Worm (Caenorhabditis elegans) whole organism, L4 larva: ENCODE data around the gene swm-1.

Experiments
- F10B5.3 ChIP-seq: sonication (generic microtip); optimal IDR thresholded peaks from 2 replicates; lab custom pipeline; 2016; ENCODE audit warnings: mild to moderate bottlenecking, missing genetic modification characterization, missing compliant biosample characterization
- R02D3.7 ChIP-seq: fragments of 150-350 bp; sonication (generic microtip); optimal IDR thresholded peaks from 3 replicates; lab custom pipeline; 2014; ENCODE audit warnings: missing biosample characterization, missing genetic modification characterization
- Y105C5A.15 ChIP-seq: fragments of 200-800 bp; sonication (Bioruptor generic); IDR thresholded peaks from 2 replicates; pipeline ENCODE4 v1.3.6; 2022; ENCODE audit warnings: missing genetic modification characterization, missing compliant biosample characterization
- Y5F2A.4 ChIP-seq: fragments of 200-800 bp; sonication (Bioruptor generic); optimal IDR thresholded peaks from 2 replicates; lab custom pipeline; 2018; ENCODE audit warnings: mild to moderate bottlenecking, missing genetic modification characterization, missing compliant biosample characterization
- ZK337.2 ChIP-seq: fragments of 200-800 bp; sonication (Bioruptor generic); IDR thresholded peaks from 2 replicates; pipeline ENCODE4 v1.3.6; 2022; ENCODE audit warnings: missing genetic modification reagents, missing genetic modification characterization, missing compliant biosample characterization
- aha-1 ChIP-seq: fragments of 150-350 bp; peaks from one replicate; lab custom pipeline; 2014; ENCODE audit warnings: missing biosample characterization, missing genetic modification characterization
- ceh-32 ChIP-seq: sonication (generic microtip); optimal IDR thresholded peaks from 2 replicates; lab custom pipeline; 2016; ENCODE audit warnings: mild to moderate bottlenecking, missing genetic modification characterization, missing compliant biosample characterization; ENCODE audit not compliant: poor library complexity
- daf-19 ChIP-seq: fragments of 200-800 bp; sonication (Bioruptor generic); conservative IDR thresholded peaks from 2 replicates; pipeline ENCODE4 v1.3.6; 2022; ENCODE audit warnings: missing genetic modification characterization, missing compliant biosample characterization
- dmd-8 ChIP-seq: fragments of 200-800 bp; sonication (Bioruptor generic); IDR thresholded peaks from 2 replicates; pipeline ENCODE4 v1.3.6; 2022; ENCODE audit warnings: missing genetic modification characterization, missing compliant biosample characterization
- dve-1 ChIP-seq: sonication (generic microtip); optimal IDR thresholded peaks from 2 replicates; lab custom pipeline; 2017; ENCODE audit warnings: antibody characterized with exemption, mild to moderate bottlenecking, missing genetic modification characterization, missing compliant biosample characterization; ENCODE audit not compliant: insufficient read depth
- fkh-10 ChIP-seq: fragments of 150-350 bp; optimal IDR thresholded peaks from 2 replicates; lab custom pipeline; 2014; ENCODE audit warnings: missing biosample characterization, missing genetic modification reagents, missing genetic modification characterization
- fos-1 ChIP-seq: fragments of 150-350 bp; optimal IDR thresholded peaks from 2 replicates; lab custom pipeline; 2014; ENCODE audit warnings: missing biosample characterization, missing genetic modification characterization
- gei-8 ChIP-seq: fragments of 200-800 bp; sonication (Bioruptor generic); optimal IDR thresholded peaks from 2 replicates; lab custom pipeline; 2018; ENCODE audit warnings: mild to moderate bottlenecking, missing genetic modification characterization, missing compliant biosample characterization
- lin-29 ChIP-seq: fragments of 200-800 bp; sonication (Bioruptor generic); IDR thresholded peaks from 2 replicates; pipeline ENCODE4 v1.3.6; 2022; ENCODE audit warnings: missing genetic modification reagents, missing genetic modification characterization, missing compliant biosample characterization
- lin-38 ChIP-seq: fragments of 200-800 bp; sonication (Bioruptor generic); IDR thresholded peaks from 2 replicates; pipeline ENCODE4 v1.3.6; 2022; ENCODE audit warnings: missing genetic modification reagents, missing genetic modification characterization, missing compliant biosample characterization
- lin-39 ChIP-seq: fragments of 150-350 bp; optimal IDR thresholded peaks from 2 replicates; lab custom pipeline; 2014; ENCODE audit warnings: missing biosample characterization, missing genetic modification reagents, missing genetic modification characterization
- lsy-2 ChIP-seq, 2 experiments: fragments of 150-350 bp in 1 of 2; sonication (generic microtip) in 1 of 2; optimal IDR thresholded peaks; 2 replicates each; lab custom pipeline; 2014 to 2017; ENCODE audit warnings: missing biosample characterization in 2 of 2, missing genetic modification characterization in 2 of 2
- mdl-1 ChIP-seq, 2 experiments: fragments of 150-350 bp in 1 of 2; sonication (generic microtip) in 1 of 2; optimal IDR thresholded peaks; 2 replicates each; lab custom pipeline; 2014 to 2017; ENCODE audit warnings: missing biosample characterization in 2 of 2, missing genetic modification characterization in 2 of 2
- nhr-102 ChIP-seq: sonication (generic microtip); optimal IDR thresholded peaks from 2 replicates; lab custom pipeline; 2016; ENCODE audit warnings: mild to moderate bottlenecking, missing genetic modification characterization, moderate library complexity, missing compliant biosample characterization
- nhr-28 ChIP-seq: fragments of 150-350 bp; optimal IDR thresholded peaks from 2 replicates; lab custom pipeline; 2014; ENCODE audit warnings: missing biosample characterization, missing genetic modification characterization
- nhr-41 ChIP-seq: fragments of 200-800 bp; sonication (Bioruptor generic); IDR thresholded peaks from 2 replicates; pipeline ENCODE4 v1.3.6; 2022; ENCODE audit warnings: missing genetic modification reagents, missing genetic modification characterization, missing compliant biosample characterization
- nhr-6 ChIP-seq: fragments of 150-350 bp; optimal IDR thresholded peaks from 2 replicates; lab custom pipeline; 2014; ENCODE audit warnings: missing biosample characterization, missing genetic modification characterization
- nhr-76 ChIP-seq: fragments of 150-350 bp; optimal IDR thresholded peaks from 2 replicates; lab custom pipeline; 2014; ENCODE audit warnings: missing biosample characterization, missing genetic modification characterization
- nhr-77 ChIP-seq: fragments of 150-350 bp; optimal IDR thresholded peaks from 2 replicates; lab custom pipeline; 2014; ENCODE audit warnings: missing biosample characterization, missing genetic modification characterization
- set-16 ChIP-seq: fragments of 200-800 bp; sonication (Bioruptor generic); IDR thresholded peaks from 2 replicates; pipeline ENCODE4 v1.3.6; 2022; ENCODE audit warnings: missing genetic modification reagents, missing genetic modification characterization, missing compliant biosample characterization
- skn-1 ChIP-seq: fragments of 150-350 bp; optimal IDR thresholded peaks from 2 replicates; lab custom pipeline; 2014; ENCODE audit warnings: missing biosample characterization, missing genetic modification characterization
- snpc-4 ChIP-seq: fragments of 150-350 bp; optimal IDR thresholded peaks from 2 replicates; lab custom pipeline; 2014; ENCODE audit warnings: missing biosample characterization, missing genetic modification characterization
- tag-97 ChIP-seq: fragments of 200-800 bp; sonication (Bioruptor generic); IDR thresholded peaks from 2 replicates; pipeline ENCODE4 v1.3.6; 2022; ENCODE audit warnings: missing genetic modification characterization, missing compliant biosample characterization
- unc-62 ChIP-seq, 3 experiments: fragments of 150-350 bp in 1 of 3; sonication (generic microtip); optimal IDR thresholded peaks in 2 of 3; peaks in 1 of 3; 1 replicate in 1 of 3; 2 replicates in 2 of 3; lab custom pipeline; 2014 to 2017; ENCODE audit warnings: missing biosample characterization in 3 of 3, missing genetic modification characterization in 3 of 3, missing genetic modification reagents in 3 of 3, missing genotype in 1 of 3
- zag-1 ChIP-seq: fragments of 150-350 bp; optimal IDR thresholded peaks from 2 replicates; lab custom pipeline; 2014; ENCODE audit warnings: missing biosample characterization, missing genetic modification characterization
- zfp-2 ChIP-seq: sonication (generic microtip); optimal IDR thresholded peaks from 2 replicates; lab custom pipeline; 2016; ENCODE audit warnings: mild to moderate bottlenecking, missing genetic modification characterization, missing compliant biosample characterization
- zfp-3 ChIP-seq: fragments of 200-800 bp; sonication (Bioruptor generic); conservative IDR thresholded peaks from 2 replicates; pipeline ENCODE4 v1.3.6; 2022; ENCODE audit warnings: missing genetic modification reagents, missing genetic modification characterization, missing compliant biosample characterization
- zip-2 ChIP-seq: fragments of 150-350 bp; optimal IDR thresholded peaks from 2 replicates; lab custom pipeline; 2014; ENCODE audit warnings: missing biosample characterization, missing genetic modification characterization
- ztf-7 ChIP-seq: fragments of 150-350 bp; optimal IDR thresholded peaks from 2 replicates; lab custom pipeline; 2014; ENCODE audit warnings: missing biosample characterization, missing genetic modification characterization

swm-1 gene

ce11 chrV:9053969-9054368 lies 702 bp downstream of the swm-1 start, which contains the start of gene C25E10.8:
C25E10.8 (minus strand) TSS chrV:9054069.
- TF ChIP-seq zfp-3 = no peak
- TF ChIP-seq lin-39 = no peak
- TF ChIP-seq mdl-1 (tag; optimal IDR thresholded peaks at IDR 0.05; lab: Kevin White, UChicago) = no peak
- TF ChIP-seq nhr-6 = no peak

- no peak for TF ChIP-seq gei-8
- peak; percentile 93 for TF ChIP-seq aha-1
These were observed 1.4 kb downstream of the swm-1 start for ce11 chrV:9053235-9053634.

ce11 chrV:9051100-9051499 lies 3.6 kb downstream of the swm-1 start, which contains the start of gene C25E10.7:
C25E10.7 (minus strand) TSS chrV:9051200.
- TF ChIP-seq nhr-41 (no peak), nhr-102 (tag; lab: Kevin White, UChicago) (no peak), nhr-76 (tag; lab: Kevin White, UChicago) (no peak), Y105C5A.15 (GFP tag; lab: Robert Waterston, UW) (no peak), snpc-4 (tag; lab: Kevin White, UChicago) (no peak), ceh-32 (tag; lab: Kevin White, UChicago) (no peak), fkh-10 (GFP tag; lab: Kevin White, UChicago) (no peak), lin-38 (GFP tag; lab: Robert Waterston, UW) (no peak), F10B5.3 (tag; lab: Kevin White, UChicago) (no peak), dve-1 (tag; lab: Kevin White, UChicago) (no peak), ZK337.2 (no peak), nhr-77 (tag; lab: Kevin White, UChicago) (no peak), dmd-8 (GFP tag; lab: Robert Waterston, UW) (no peak), gei-8 (no peak), ztf-7 (tag; lab: Kevin White, UChicago) (no peak), lsy-2 (tag; optimal IDR thresholded peaks at IDR 0.05; lab: Kevin White, UChicago) (no peak), skn-1 (tag; lab: Kevin White, UChicago) (no peak)

- TF ChIP-seq aha-1 (no peak), zag-1 (tag; lab: Kevin White, UChicago) (no peak), gei-8 (no peak), Y5F2A.4 (GFP tag; lab: Kevin White, UChicago) (no peak), zip-2 (tag; lab: Kevin White, UChicago) (no peak), daf-19 (GFP tag; lab: Robert Waterston, UW) (no peak), lin-29 (GFP tag; lab: Robert Waterston, UW) (no peak), set-16 (no peak), nhr-6 (no peak)
These were observed 5.4 kb downstream of the swm-1 start for ce11 chrV:9049271-9049670.

- TF ChIP-seq R02D3.7 (no peak), aha-1 (peak; percentile 92)
These were observed 7.1 kb downstream of the swm-1 start, which contains the start of gene C25E10.17 for ce11 chrV:9047555-9048049. C25E10.17 (minus strand) TSS chrV:9047605.

ce11 chrV:9044871-9045270 lies 9.8 kb downstream of the swm-1 start, which contains the start of gene nhr-30:
nhr-30 (plus strand) TSS chrV:9045171.
- TF ChIP-seq mdl-1 (tag; optimal IDR thresholded peaks at IDR 0.05; lab: Kevin White, UChicago) = no peak
- TF ChIP-seq zfp-2 = no peak
- no peak for TF ChIP-seq tag-97
- TF ChIP-seq nhr-28 = no peak
- no peak for TF ChIP-seq fos-1 (tag; lab: Kevin White, UChicago)
- no peak for TF ChIP-seq lin-38 (GFP tag; lab: Robert Waterston, UW)
- peak in 1 of 2 experiments; percentile 1 for TF ChIP-seq unc-62 (GFP tag; optimal IDR thresholded peaks at IDR 0.05 in 1 of 2; lab: Kevin White, UChicago)
- no peak for TF ChIP-seq unc-62 (tag; optimal IDR thresholded peaks at IDR 0.05; lab: Kevin White, UChicago)
